Fruit fly (Drosophila melanogaster) whole organism, pupa: ENCODE results near the gene aru.

Experiments
- CG10348 ChIP-seq: fragments of 200-800 bp; sonication (Bioruptor generic); IDR thresholded peaks from 2 replicates; pipeline ENCODE4 v1.3.6; 2022; ENCODE audit warnings: missing biosample characterization, missing genetic modification characterization
- CG12605 ChIP-seq: fragments of 200-800 bp; sonication (Bioruptor generic); IDR thresholded peaks from 2 replicates; pipeline ENCODE4 v1.3.6; 2022; ENCODE audit warnings: missing biosample characterization, missing genetic modification characterization
- CG13204 ChIP-seq: fragments of 200-800 bp; sonication (Bioruptor generic); optimal IDR thresholded peaks from 2 replicates; lab custom pipeline; 2018; ENCODE audit warnings: missing biosample characterization, mild to moderate bottlenecking, missing genetic modification characterization, moderate library complexity
- CG14655 ChIP-seq: fragments of 200-800 bp; sonication (Bioruptor generic); optimal IDR thresholded peaks from 3 replicates; lab custom pipeline; 2017; ENCODE audit warnings: mild to moderate bottlenecking, missing biosample characterization, missing genetic modification reagents, missing genetic modification characterization
- CG15710 ChIP-seq: fragments of 200-800 bp; sonication (Bioruptor generic); optimal IDR thresholded peaks from 2 replicates; lab custom pipeline; 2018; ENCODE audit warnings: missing biosample characterization, mild to moderate bottlenecking, missing genetic modification characterization, moderate library complexity
- CG17806 ChIP-seq: fragments of 200-800 bp; sonication (Bioruptor generic); optimal IDR thresholded peaks from 2 replicates; lab custom pipeline; 2018; ENCODE audit warnings: missing biosample characterization, mild to moderate bottlenecking, missing genetic modification characterization, moderate library complexity
- CG32121 ChIP-seq: fragments of 200-800 bp; sonication (Bioruptor generic); IDR thresholded peaks from 2 replicates; pipeline ENCODE4 v1.3.6; 2022; ENCODE audit warnings: missing biosample characterization, missing genetic modification characterization
- CG34367 ChIP-seq: fragments of 200-800 bp; sonication (Bioruptor generic); optimal IDR thresholded peaks from 2 replicates; lab custom pipeline; 2018; ENCODE audit warnings: missing biosample characterization, mild to moderate bottlenecking, missing genetic modification characterization
- CG4496 ChIP-seq: fragments of 200-800 bp; sonication (Bioruptor generic); IDR thresholded peaks from 3 replicates; pipeline ENCODE4 v1.3.6; 2022; ENCODE audit warnings: missing biosample characterization, missing genetic modification characterization
- CG8159 ChIP-seq: fragments of 200-800 bp; sonication (Bioruptor generic); optimal IDR thresholded peaks from 3 replicates; lab custom pipeline; 2018; ENCODE audit warnings: missing biosample characterization, mild to moderate bottlenecking, missing genetic modification characterization, moderate library complexity
- CG8301 ChIP-seq: fragments of 200-800 bp; sonication (Bioruptor generic); optimal IDR thresholded peaks from 2 replicates; lab custom pipeline; 2018; ENCODE audit warnings: missing biosample characterization, mild to moderate bottlenecking, missing genetic modification characterization
- CG9948 ChIP-seq: fragments of 200-800 bp; sonication (Bioruptor generic); optimal IDR thresholded peaks from 2 replicates; lab custom pipeline; 2018; ENCODE audit warnings: missing biosample characterization, mild to moderate bottlenecking, missing genetic modification characterization, moderate library complexity
- D1 ChIP-seq: fragments of 200-800 bp; sonication (Bioruptor generic); optimal IDR thresholded peaks from 2 replicates; lab custom pipeline; 2018; ENCODE audit warnings: missing biosample characterization, mild to moderate bottlenecking, missing genetic modification characterization, moderate library complexity
- EcR ChIP-seq: fragments of 200-800 bp; sonication (Bioruptor generic); optimal IDR thresholded peaks from 3 replicates; lab custom pipeline; 2019; ENCODE audit warnings: missing biosample characterization, missing genetic modification characterization, mild to moderate bottlenecking, moderate library complexity, missing genetic modification reagents
- Ets98B ChIP-seq: fragments of 200-800 bp; sonication (Bioruptor generic); IDR thresholded peaks from 2 replicates; pipeline ENCODE4 v1.3.6; 2022; ENCODE audit warnings: missing biosample characterization, missing genetic modification characterization
- Pif1A ChIP-seq: fragments of 200-800 bp; sonication (Bioruptor generic); optimal IDR thresholded peaks from 3 replicates; lab custom pipeline; 2016; ENCODE audit warnings: missing biosample characterization, missing genetic modification characterization
- Pif1B ChIP-seq: fragments of 200-800 bp; sonication (Bioruptor generic); optimal IDR thresholded peaks from 3 replicates; lab custom pipeline; 2016; ENCODE audit warnings: missing biosample characterization, missing genetic modification characterization
- Snoo ChIP-seq: fragments of 200-800 bp; sonication (Bioruptor generic); optimal IDR thresholded peaks from 3 replicates; lab custom pipeline; 2017; ENCODE audit warnings: missing biosample characterization, mild to moderate bottlenecking, missing genetic modification characterization, inconsistent platforms
- fd96Ca ChIP-seq: fragments of 200-800 bp; sonication (Bioruptor generic); IDR thresholded peaks from 3 replicates; pipeline ENCODE4 v1.3.6; 2022; ENCODE audit warnings: missing biosample characterization, missing genetic modification characterization
- gl ChIP-seq: fragments of 200-800 bp; sonication (Bioruptor generic); optimal IDR thresholded peaks from 2 replicates; lab custom pipeline; 2018; ENCODE audit warnings: missing biosample characterization, mild to moderate bottlenecking, missing genetic modification characterization
- rn ChIP-seq: fragments of 200-800 bp; sonication (Bioruptor generic); IDR thresholded peaks from 2 replicates; pipeline ENCODE4 v1.3.6; 2022; ENCODE audit warnings: missing biosample characterization, missing genetic modification characterization

The aru gene

DNA sequence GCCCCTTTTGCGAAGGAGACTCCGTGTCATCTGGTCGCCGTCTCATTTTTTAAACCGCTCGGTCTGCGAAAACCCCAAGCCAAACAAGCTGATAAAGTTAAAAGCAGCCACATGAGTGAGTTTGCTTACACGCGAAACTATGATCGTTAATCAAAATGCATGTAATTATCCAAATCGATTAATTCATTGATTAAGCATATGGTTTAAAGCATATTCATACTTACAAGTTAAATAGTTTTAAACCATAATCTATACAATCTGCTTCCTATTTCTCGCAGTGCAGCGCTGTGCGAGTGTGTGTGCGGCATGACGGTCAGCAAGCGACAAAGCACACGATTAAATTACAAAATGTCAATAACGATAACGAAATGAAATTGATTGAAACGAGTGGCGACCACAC is 27.3 kb upstream of the aru start:
- TF ChIP-seq CG15710 (tag; lab: Kevin White, UChicago), result peak; percentile 49
- TF ChIP-seq CG14655 (GFP tag; lab: Kevin White, UChicago), result no peak

DNA sequence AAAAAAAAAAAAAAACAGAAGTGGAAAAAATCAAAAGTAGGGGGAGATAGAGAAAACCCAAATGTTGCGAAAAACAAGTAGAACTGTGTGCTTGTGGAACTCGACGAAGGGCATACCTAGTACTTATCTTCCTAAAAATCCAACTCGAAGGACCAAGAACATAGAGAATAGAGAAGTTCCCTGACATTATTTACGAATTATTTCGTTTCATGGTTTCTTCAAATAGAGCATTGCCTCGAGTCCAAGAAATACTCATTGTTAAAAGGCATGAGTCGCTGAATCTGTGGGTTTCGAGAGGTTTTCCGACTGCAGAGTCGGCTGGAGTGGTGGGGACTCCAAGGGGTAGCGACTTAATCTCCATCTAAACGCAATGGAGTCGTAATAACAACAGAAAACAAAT is 25.0 kb upstream of the aru start:
- TF ChIP-seq CG4496 (GFP tag; lab: Robert Waterston, UW) (no peak), CG34367 (no peak), EcR (GFP tag; lab: Kevin White, UChicago) (no peak), CG8159 (no peak), rn (no peak), CG10348 (GFP tag; lab: Robert Waterston, UW) (no peak), Pif1A (no peak), CG12605 (GFP tag; lab: Robert Waterston, UW) (no peak), CG15710 (tag; lab: Kevin White, UChicago) (no peak)

DNA sequence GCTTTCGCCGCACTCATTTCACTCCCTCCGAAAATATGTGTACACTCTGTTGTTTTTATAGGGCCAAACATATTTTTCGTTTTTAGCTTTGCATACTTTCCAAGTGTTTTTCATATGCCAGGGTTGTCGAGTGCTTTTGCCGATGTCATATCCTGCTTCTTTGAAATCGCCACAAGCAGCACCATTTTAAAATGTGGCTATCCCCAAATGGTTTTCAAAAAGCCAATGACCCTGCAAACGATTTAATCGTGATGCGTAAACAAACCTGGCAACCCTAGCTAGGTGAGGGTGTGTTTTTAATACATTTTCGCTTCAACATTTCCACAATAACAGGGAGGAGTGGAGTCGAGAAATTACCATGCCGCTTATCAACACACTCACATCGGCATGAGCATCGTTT is 24.3 kb upstream of the aru start:
- TF ChIP-seq CG15710 (tag; lab: Kevin White, UChicago) (no peak), CG8159 (peak; percentile 28)

DNA sequence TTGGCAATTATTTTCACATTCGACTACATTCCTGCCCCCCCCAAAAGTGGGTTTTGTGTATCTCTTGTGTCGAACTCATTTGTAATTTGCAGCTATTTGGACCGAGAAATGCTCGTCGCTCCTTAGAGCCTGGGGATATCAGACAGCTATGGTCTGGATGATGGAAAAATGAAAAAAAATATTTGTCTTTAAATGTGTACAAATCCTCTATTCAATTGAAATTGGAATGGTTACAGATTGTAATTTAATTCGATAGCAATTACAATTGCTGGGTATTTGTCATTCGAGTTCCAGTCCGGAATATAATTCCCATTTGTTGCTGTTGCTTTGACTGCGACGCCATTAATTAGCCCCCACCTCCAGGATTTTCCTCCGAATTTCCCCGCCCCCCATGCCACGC is 21.6 kb upstream of the aru start:
- TF ChIP-seq Pif1A, result no peak
- TF ChIP-seq fd96Ca (GFP tag; lab: Robert Waterston, UW), result 0 out of 3 replicates have a peak, but pooled peaks have one; percentile 14
- no peak for TF ChIP-seq CG14655 (GFP tag; lab: Kevin White, UChicago)
- no peak for TF ChIP-seq CG8159
- TF ChIP-seq CG4496 (GFP tag; lab: Robert Waterston, UW), result 0 out of 3 replicates have a peak, but pooled peaks have one; percentile 14
- no peak for TF ChIP-seq CG10348 (GFP tag; lab: Robert Waterston, UW)
- TF ChIP-seq gl (tag; lab: Kevin White, UChicago), result no peak
- no peak for TF ChIP-seq Snoo (tag; lab: Kevin White, UChicago)
- no peak for TF ChIP-seq CG17806 (tag; lab: Kevin White, UChicago)
- no peak for TF ChIP-seq CG15710 (tag; lab: Kevin White, UChicago)
- TF ChIP-seq CG32121, result no peak
- no peak for TF ChIP-seq CG12605 (GFP tag; lab: Robert Waterston, UW)
- no peak for TF ChIP-seq D1 (tag; lab: Kevin White, UChicago)
- no peak for TF ChIP-seq CG9948 (tag; lab: Kevin White, UChicago)
- no peak for TF ChIP-seq Ets98B
- TF ChIP-seq CG8301 (tag; lab: Kevin White, UChicago), result no peak

DNA sequence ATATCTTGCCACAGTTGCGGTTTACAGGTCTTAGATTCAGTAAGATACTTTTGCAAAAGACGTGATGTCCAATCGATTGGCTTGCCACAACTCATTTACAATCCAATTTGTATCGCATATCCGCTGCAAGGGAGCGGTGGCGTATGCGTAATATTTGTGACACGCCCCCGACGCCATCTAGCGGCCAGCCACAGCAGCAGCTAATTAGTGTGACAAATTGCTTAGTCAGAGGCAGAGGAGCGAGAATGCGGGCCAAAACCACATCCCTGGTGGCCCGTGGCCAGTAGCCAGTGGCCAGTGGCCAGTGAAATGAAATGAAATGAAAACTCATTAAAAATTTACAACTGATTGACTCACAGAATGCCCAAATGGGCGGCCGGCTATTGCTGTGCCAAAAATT is 19.6 kb upstream of the aru start:
- TF ChIP-seq CG32121 (no peak), CG8301 (tag; lab: Kevin White, UChicago) (no peak), Ets98B (no peak), CG13204 (GFP tag; lab: Kevin White, UChicago) (no peak), Pif1A (no peak), D1 (tag; lab: Kevin White, UChicago) (no peak), CG15710 (tag; lab: Kevin White, UChicago) (no peak), gl (tag; lab: Kevin White, UChicago) (no peak), fd96Ca (GFP tag; lab: Robert Waterston, UW) (no peak), CG12605 (GFP tag; lab: Robert Waterston, UW) (no peak), CG8159 (no peak), CG10348 (GFP tag; lab: Robert Waterston, UW) (no peak), CG17806 (tag; lab: Kevin White, UChicago) (no peak), Snoo (tag; lab: Kevin White, UChicago) (no peak), Pif1B (GFP tag; lab: Kevin White, UChicago) (no peak), rn (no peak), CG4496 (GFP tag; lab: Robert Waterston, UW) (no peak), CG14655 (GFP tag; lab: Kevin White, UChicago) (no peak), CG9948 (tag; lab: Kevin White, UChicago) (no peak), CG34367 (no peak)

DNA sequence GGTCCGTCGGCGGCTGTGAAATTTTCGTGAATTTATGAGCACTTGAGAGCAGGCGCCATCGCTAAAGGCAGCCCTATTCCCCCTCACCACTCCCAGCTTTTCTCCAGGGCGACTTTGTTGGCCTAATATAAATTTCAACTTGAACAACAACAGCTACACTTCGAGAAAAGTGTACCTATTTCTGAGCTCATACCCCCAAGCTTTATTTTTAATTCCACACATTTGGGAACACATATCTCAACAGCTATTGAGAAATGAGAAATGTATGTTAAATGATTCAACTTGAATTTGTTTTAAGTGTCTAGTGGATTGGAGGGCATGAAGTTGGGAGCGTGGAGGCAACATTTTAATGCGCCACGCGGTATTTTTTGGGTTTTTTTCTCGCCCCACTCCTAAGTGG is 18.6 kb upstream of the aru start:
- TF ChIP-seq Snoo (tag; lab: Kevin White, UChicago) (no peak), CG32121 (no peak), CG4496 (GFP tag; lab: Robert Waterston, UW) (no peak), CG14655 (GFP tag; lab: Kevin White, UChicago) (no peak), Pif1A (no peak), D1 (tag; lab: Kevin White, UChicago) (no peak), CG10348 (GFP tag; lab: Robert Waterston, UW) (no peak), rn (no peak), CG17806 (tag; lab: Kevin White, UChicago) (no peak), gl (tag; lab: Kevin White, UChicago) (no peak), fd96Ca (GFP tag; lab: Robert Waterston, UW) (no peak), CG13204 (GFP tag; lab: Kevin White, UChicago) (no peak), CG8301 (tag; lab: Kevin White, UChicago) (no peak), EcR (GFP tag; lab: Kevin White, UChicago) (no peak)

DNA sequence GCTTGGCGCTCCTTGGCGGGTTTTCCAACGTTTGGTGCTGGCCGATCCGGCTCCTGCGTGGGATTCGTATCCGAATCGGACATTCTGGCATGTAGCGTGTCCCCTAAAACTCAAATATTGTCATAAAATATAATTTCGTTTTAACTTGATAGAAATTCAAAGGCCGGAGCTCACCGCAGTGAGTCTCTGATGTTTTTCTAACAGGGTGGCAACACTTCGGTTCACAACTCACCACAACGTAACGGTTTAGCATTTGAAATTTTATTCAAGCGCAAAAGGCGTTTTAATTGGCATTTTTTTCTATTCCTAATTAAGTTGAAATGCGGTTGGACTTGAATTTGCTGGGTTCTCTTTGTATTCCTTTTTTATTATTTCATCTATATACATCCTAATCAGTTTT is 16.8 kb upstream of the aru start, which contains the start of gene CG15824:
TSS of gene CG15824 (minus strand) at position 172 of the 400 bp plus-strand sequence.
- TF ChIP-seq D1 (tag; lab: Kevin White, UChicago) (no peak), CG8159 (no peak), CG4496 (GFP tag; lab: Robert Waterston, UW) (no peak), Pif1B (GFP tag; lab: Kevin White, UChicago) (no peak)
